Worm (Caenorhabditis elegans): Measurements from ENCODE around the gene ZK355.3.
A peak's percentile ranks its signal among the peaks of the same experiment; 100 is the strongest.

The ZK355.3 gene

ce11 chrII:2927533-2927932 lies at the start of gene ZK355.3, which contains the start of gene ZK355.8:
ZK355.3 (minus strand) TSS chrII:2927633.
ZK355.8 (plus strand) TSS chrII:2927804.
- TF ChIP-seq sea-1 (GFP tag; conservative IDR thresholded peaks at IDR 0.05) (0 out of 2 replicates have a peak, but pooled peaks have one; percentile 36), ceh-13 (GFP tag; optimal IDR thresholded peaks at IDR 0.05) (no peak)

DNA sequence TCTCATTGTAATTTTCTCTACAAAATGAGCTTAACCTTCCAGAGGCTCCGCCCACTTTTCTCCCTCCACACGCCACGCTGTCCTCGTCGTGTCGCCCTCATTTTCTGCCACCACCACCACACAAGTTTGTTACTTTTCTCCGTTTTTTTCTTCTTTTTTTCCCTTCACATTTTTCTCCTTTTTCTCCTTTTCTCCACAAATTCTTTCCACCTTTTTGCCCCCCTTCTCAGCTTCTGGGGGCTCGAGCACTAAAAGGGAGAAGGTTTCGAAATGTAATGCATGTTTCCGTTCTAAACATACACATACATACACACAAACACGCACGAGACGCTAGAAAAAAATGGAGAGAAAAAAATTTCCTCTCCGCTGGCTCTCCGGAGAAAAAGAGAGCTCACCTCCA lies 49.2 kb upstream of the ZK355.3 start, which contains the start of gene nhr-88:
nhr-88 (plus strand) TSS at position 43 of the 400 bp plus-strand sequence.
- TF ChIP-seq pes-1 (GFP tag; IDR thresholded peaks at IDR 0.05) (no peak), ceh-13 (GFP tag; optimal IDR thresholded peaks at IDR 0.05) (no peak), tbx-37 (GFP tag; conservative IDR thresholded peaks at IDR 0.05) (no peak), hmg-4 (GFP tag; optimal IDR thresholded peaks at IDR 0.05) (no peak)

DNA sequence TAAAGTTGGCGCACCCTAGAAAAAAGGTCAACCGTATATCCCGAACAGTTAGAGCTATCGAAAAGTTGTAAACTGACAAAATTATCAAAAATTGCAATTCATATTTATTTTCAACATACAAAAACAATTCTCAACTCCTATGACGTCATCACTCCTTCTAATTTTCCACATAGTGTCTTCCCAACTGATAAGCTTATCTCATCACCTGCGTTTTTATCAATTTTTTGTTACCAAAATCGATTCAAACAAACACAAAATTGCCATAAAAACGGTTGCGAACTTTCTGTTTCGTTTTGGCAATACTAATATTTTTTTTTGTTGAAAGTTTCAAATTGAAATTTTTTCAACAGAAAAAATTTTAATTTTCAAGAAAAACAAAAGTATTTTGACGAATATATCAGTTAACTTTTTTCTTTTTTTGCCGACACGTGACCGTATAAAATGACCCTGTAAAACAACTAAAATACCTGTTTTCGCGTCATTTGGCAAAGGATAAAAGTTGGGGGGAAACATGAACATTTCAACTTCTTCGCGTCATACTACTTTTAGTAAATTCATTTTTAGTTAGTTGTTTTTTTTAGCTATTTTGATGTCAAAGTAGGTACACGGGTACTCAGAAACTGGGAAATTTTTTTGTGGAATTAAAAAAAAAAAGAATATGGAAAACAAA lies 48.3 kb upstream of the ZK355.3 start:
- TF ChIP-seq ets-7 (tag; optimal IDR thresholded peaks at IDR 0.05) (no peak), tra-4 (tag; optimal IDR thresholded peaks at IDR 0.05) (no peak), flt-1 (GFP tag; IDR thresholded peaks at IDR 0.05) (no peak), pes-1 (GFP tag; IDR thresholded peaks at IDR 0.05) (no peak), hmbx-1 (tag; optimal IDR thresholded peaks at IDR 0.05) (no peak), hnd-1 (tag; optimal IDR thresholded peaks at IDR 0.05) (no peak), B0310.2 (tag; optimal IDR thresholded peaks at IDR 0.05) (no peak), ceh-36 (tag; optimal IDR thresholded peaks at IDR 0.05) (no peak), scrt-1 (GFP tag; IDR thresholded peaks at IDR 0.05) (no peak), hmg-4 (GFP tag; optimal IDR thresholded peaks at IDR 0.05) (no peak), tbx-11 (GFP tag; IDR thresholded peaks at IDR 0.05) (no peak), tbx-37 (GFP tag; conservative IDR thresholded peaks at IDR 0.05) (no peak)

- TF ChIP-seq scrt-1 (GFP tag; IDR thresholded peaks at IDR 0.05) (no peak), B0310.2 (tag; optimal IDR thresholded peaks at IDR 0.05) (no peak), hmbx-1 (tag; optimal IDR thresholded peaks at IDR 0.05) (no peak), tbx-11 (GFP tag; IDR thresholded peaks at IDR 0.05) (no peak), ceh-13 (GFP tag; optimal IDR thresholded peaks at IDR 0.05) (no peak), ama-1 (optimal IDR thresholded peaks at IDR 0.05) (no peak), sea-1 (GFP tag; conservative IDR thresholded peaks at IDR 0.05) (no peak), hnd-1 (tag; optimal IDR thresholded peaks at IDR 0.05) (no peak), ceh-36 (tag; optimal IDR thresholded peaks at IDR 0.05) (no peak), aly-1 (tag; optimal IDR thresholded peaks at IDR 0.05) (no peak), tbx-37 (GFP tag; conservative IDR thresholded peaks at IDR 0.05) (no peak), ets-7 (tag; optimal IDR thresholded peaks at IDR 0.05) (no peak), pes-1 (GFP tag; IDR thresholded peaks at IDR 0.05) (0 out of 2 replicates have a peak, but pooled peaks have one; percentile 29), tra-4 (tag; optimal IDR thresholded peaks at IDR 0.05) (no peak), flt-1 (GFP tag; IDR thresholded peaks at IDR 0.05) (peak; percentile 21; the same call in 1 of the 2 replicates), F13C5.2 (tag; optimal IDR thresholded peaks at IDR 0.05) (peak; percentile 11), hmg-4 (GFP tag; optimal IDR thresholded peaks at IDR 0.05) (peak; percentile 9)
Measured at ce11 chrII:2973940-2974402, 46.5 kb upstream of the ZK355.3 start.

DNA sequence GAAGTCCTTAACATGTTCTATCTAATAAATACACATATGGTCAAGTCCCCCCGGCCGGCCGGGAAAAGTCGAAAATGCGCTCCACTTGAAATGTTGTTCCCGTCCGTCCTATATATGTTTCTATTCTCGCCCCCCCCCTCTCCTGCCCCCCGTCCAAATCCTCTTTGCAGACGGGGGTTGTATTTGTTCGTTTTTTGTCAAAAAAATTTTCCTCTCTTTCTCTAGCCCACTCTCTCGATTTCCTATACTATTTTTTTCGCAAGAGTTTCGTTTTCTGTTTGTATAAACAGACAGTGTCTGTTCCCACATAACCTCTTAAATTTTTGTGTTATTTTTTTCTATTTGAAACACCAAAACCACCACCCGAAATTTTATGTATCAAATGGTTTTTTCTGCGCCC lies 39.6 kb upstream of the ZK355.3 start:
- TF ChIP-seq pes-1 (GFP tag; IDR thresholded peaks at IDR 0.05) (no peak), sea-1 (GFP tag; conservative IDR thresholded peaks at IDR 0.05) (no peak), tbx-37 (GFP tag; conservative IDR thresholded peaks at IDR 0.05) (no peak), flt-1 (GFP tag; IDR thresholded peaks at IDR 0.05) (no peak), F13C5.2 (tag; optimal IDR thresholded peaks at IDR 0.05) (no peak), tbx-11 (GFP tag; IDR thresholded peaks at IDR 0.05) (no peak), tra-4 (tag; optimal IDR thresholded peaks at IDR 0.05) (no peak), scrt-1 (GFP tag; IDR thresholded peaks at IDR 0.05) (no peak)

- TF ChIP-seq ceh-36 (tag; optimal IDR thresholded peaks at IDR 0.05), result no peak
- TF ChIP-seq ama-1 (optimal IDR thresholded peaks at IDR 0.05), result no peak
- no peak for TF ChIP-seq aly-1 (tag; optimal IDR thresholded peaks at IDR 0.05)
- no peak for TF ChIP-seq hmbx-1 (tag; optimal IDR thresholded peaks at IDR 0.05)
- TF ChIP-seq tra-4 (tag; optimal IDR thresholded peaks at IDR 0.05), result no peak
- TF ChIP-seq hmg-4 (GFP tag; optimal IDR thresholded peaks at IDR 0.05), result no peak
- TF ChIP-seq sea-1 (GFP tag; conservative IDR thresholded peaks at IDR 0.05), result no peak
- no peak for TF ChIP-seq ets-7 (tag; optimal IDR thresholded peaks at IDR 0.05)
- no peak for TF ChIP-seq tbx-37 (GFP tag; conservative IDR thresholded peaks at IDR 0.05)
- no peak for TF ChIP-seq hnd-1 (tag; optimal IDR thresholded peaks at IDR 0.05)
- TF ChIP-seq scrt-1 (GFP tag; IDR thresholded peaks at IDR 0.05), result no peak
- TF ChIP-seq B0310.2 (tag; optimal IDR thresholded peaks at IDR 0.05), result no peak
- TF ChIP-seq pes-1 (GFP tag; IDR thresholded peaks at IDR 0.05), result no peak
- no peak for TF ChIP-seq tbx-11 (GFP tag; IDR thresholded peaks at IDR 0.05)
- no peak for TF ChIP-seq ceh-13 (GFP tag; optimal IDR thresholded peaks at IDR 0.05)
- TF ChIP-seq flt-1 (GFP tag; IDR thresholded peaks at IDR 0.05), result no peak
Measured at ce11 chrII:2966350-2966749, 38.9 kb upstream of the ZK355.3 start.

ce11 chrII:2965215-2965998 lies 38.0 kb upstream of the ZK355.3 start:
- TF ChIP-seq sea-1 (GFP tag; conservative IDR thresholded peaks at IDR 0.05) (no peak), scrt-1 (GFP tag; IDR thresholded peaks at IDR 0.05) (no peak), tbx-37 (GFP tag; conservative IDR thresholded peaks at IDR 0.05) (no peak), ets-7 (tag; optimal IDR thresholded peaks at IDR 0.05) (no peak), pes-1 (GFP tag; IDR thresholded peaks at IDR 0.05) (no peak), aly-1 (tag; optimal IDR thresholded peaks at IDR 0.05) (no peak), hmg-4 (GFP tag; optimal IDR thresholded peaks at IDR 0.05) (no peak), F13C5.2 (tag; optimal IDR thresholded peaks at IDR 0.05) (no peak), hnd-1 (tag; optimal IDR thresholded peaks at IDR 0.05) (no peak), tbx-11 (GFP tag; IDR thresholded peaks at IDR 0.05) (no peak), tra-4 (tag; optimal IDR thresholded peaks at IDR 0.05) (no peak)

All from whole organism, early embryonic.